Worm (Caenorhabditis elegans): ENCODE measurements around the gene del-8.
"Not testable (repeated sequence)": the region's sequence is repeated elsewhere in the genome, so short reads cannot be mapped to it uniquely, and the experiment has no call there.

Gene del-8

ce11 chrX:9622609-9623008 lies 33.4 kb downstream of the del-8 start (continued):
- TF ChIP-seq nhr-48 (tag; optimal IDR thresholded peaks at IDR 0.05) (peak; percentile 35), nhr-42 (GFP tag; IDR thresholded peaks at IDR 0.05) (no peak), lsy-2 (tag; optimal IDR thresholded peaks at IDR 0.05) (no peak), ZK337.2 (GFP tag; IDR thresholded peaks at IDR 0.05) (peak; percentile 60; the same call in 1 of the 2 replicates), daf-19 (GFP tag; conservative IDR thresholded peaks at IDR 0.05) (0 out of 2 replicates have a peak, but pooled peaks have one; percentile 24), ceh-32 (tag; optimal IDR thresholded peaks at IDR 0.05; ENCODE audit: poor library complexity) (no peak)

DNA sequence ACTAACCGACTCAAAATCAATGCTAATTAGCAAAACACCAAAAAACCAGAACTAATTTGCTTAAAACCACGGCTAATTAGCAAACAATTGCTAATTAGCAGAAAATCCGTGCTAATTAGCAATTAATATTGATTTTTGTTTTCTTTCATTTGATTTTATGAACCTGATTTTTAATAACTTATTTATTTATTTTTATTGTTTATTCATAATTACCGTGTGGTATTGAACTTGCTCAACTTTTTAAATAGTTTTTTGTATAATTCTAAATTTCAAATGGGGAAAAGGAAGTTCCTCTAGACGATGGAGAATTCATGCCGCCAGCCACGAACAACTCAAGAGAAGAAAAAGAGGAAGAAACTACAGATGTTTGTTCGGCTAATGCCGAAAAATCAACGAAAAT lies 36.6 kb downstream of the del-8 start, which contains the start of gene F34H10.1:
Gene F34H10.1, plus strand, starts transcription at position 301 of the 400 bp plus-strand sequence.
- not testable (repeated sequence) for TF ChIP-seq nhr-102 (tag; optimal IDR thresholded peaks at IDR 0.05); lir-3 (tag; optimal IDR thresholded peaks at IDR 0.05); unc-130 (GFP tag; optimal IDR thresholded peaks at IDR 0.05)

- TF ChIP-seq dmd-8 (GFP tag; IDR thresholded peaks at IDR 0.05): peak; percentile 66; the same call in 1 of the 2 replicates
- TF ChIP-seq vab-7 (GFP tag; IDR thresholded peaks at IDR 0.05): 0 out of 2 replicates have a peak, but pooled peaks have one; percentile 9
- TF ChIP-seq dmd-9 (GFP tag; IDR thresholded peaks at IDR 0.05): peak; percentile 73; the same call in 1 of the 2 replicates
- 0 out of 2 replicates have a peak, but pooled peaks have one; percentile 17 for TF ChIP-seq dmd-6 (GFP tag; IDR thresholded peaks at IDR 0.05)
- TF ChIP-seq tag-97 (GFP tag; IDR thresholded peaks at IDR 0.05): 0 out of 2 replicates have a peak, but pooled peaks have one; percentile 19
- TF ChIP-seq php-3 (GFP tag; IDR thresholded peaks at IDR 0.05): peak; percentile 53; the same call in 1 of the 2 replicates
- TF ChIP-seq mdt-29 (GFP tag; IDR thresholded peaks at IDR 0.05): 0 out of 2 replicates have a peak, but pooled peaks have one; percentile 18
Measured at ce11 chrX:9627164-9627563, 37.9 kb downstream of the del-8 start.

DNA sequence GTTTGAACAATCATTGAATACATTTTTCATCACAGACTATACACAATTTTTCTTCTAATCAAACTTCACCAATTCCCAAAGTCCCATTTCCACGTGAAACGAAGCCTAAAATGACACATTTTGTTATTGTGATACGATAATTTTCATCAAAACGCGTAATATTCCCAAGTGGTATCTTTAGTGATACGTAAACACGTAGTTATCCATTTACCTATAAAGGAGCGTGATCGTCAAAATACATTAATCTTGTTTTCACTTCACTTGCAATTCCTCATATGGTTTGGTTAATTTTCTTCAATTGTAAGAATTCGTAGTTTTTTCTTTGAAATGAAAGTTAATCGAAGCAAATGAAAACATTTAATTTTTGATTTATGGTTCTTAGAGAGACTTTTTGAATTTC lies 40.3 kb downstream of the del-8 start:
- TF ChIP-seq arid-1 (GFP tag; conservative IDR thresholded peaks at IDR 0.05): no peak
- TF ChIP-seq tag-97 (GFP tag; IDR thresholded peaks at IDR 0.05): no peak
- TF ChIP-seq T20F7.1 (GFP tag; optimal IDR thresholded peaks at IDR 0.05): no peak
- TF ChIP-seq Y75B8A.6 (GFP tag; IDR thresholded peaks at IDR 0.05): no peak
- TF ChIP-seq hmg-1.1 (GFP tag; IDR thresholded peaks at IDR 0.05): no peak
- TF ChIP-seq F26F4.8 (GFP tag; conservative IDR thresholded peaks at IDR 0.05): no peak
- no peak for TF ChIP-seq D1046.2 (GFP tag; IDR thresholded peaks at IDR 0.05)

- TF ChIP-seq cey-2 (tag; optimal IDR thresholded peaks at IDR 0.05; ENCODE audit: borderline replicate concordance, insufficient read depth) (no peak), aha-1 (tag) (peak; percentile 11)
Measured at ce11 chrX:9634925-9635324, 45.7 kb downstream of the del-8 start, which contains the start of gene F34H10.3. Gene F34H10.3 (minus strand): TSS chrX:9635025.

DNA sequence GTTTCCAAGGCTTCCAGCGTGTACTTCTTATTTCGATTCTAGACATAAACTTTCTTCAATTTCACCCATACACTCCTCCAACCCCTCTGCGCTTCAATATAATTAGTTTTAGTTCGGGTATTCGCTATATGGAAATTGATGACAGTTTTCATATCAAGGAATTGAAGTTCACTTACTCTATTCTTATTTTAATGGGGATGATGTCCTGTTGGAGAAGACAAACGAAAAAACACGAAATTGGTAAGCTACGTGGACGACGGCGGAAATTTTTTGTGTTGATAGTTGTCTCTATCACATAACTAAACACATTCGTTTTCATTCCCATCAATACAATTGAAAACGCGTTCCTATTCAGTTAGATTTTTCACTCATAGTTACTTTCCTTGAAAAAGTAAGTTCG lies 46.2 kb downstream of the del-8 start, which contains the start of gene F34H10.5:
Gene F34H10.5, plus strand, starts transcription at position 301 of the 400 bp plus-strand sequence.
- TF ChIP-seq nhr-111 (GFP tag; optimal IDR thresholded peaks at IDR 0.05) (no peak), nhr-25 (tag; optimal IDR thresholded peaks at IDR 0.05; ENCODE audit: borderline replicate concordance, insufficient read depth) (no peak), pqm-1 (tag; optimal IDR thresholded peaks at IDR 0.05) (no peak), snpc-1.2 (GFP tag; IDR thresholded peaks at IDR 0.05) (no peak), ama-1 (optimal IDR thresholded peaks at IDR 0.05) (no peak), zfp-3 (GFP tag; conservative IDR thresholded peaks at IDR 0.05) (no peak), tag-97 (GFP tag; IDR thresholded peaks at IDR 0.05) (no peak), ztf-11 (tag; optimal IDR thresholded peaks at IDR 0.05) (no peak), ZK546.5 (tag; optimal IDR thresholded peaks at IDR 0.05) (no peak), sdz-12 (GFP tag; optimal IDR thresholded peaks at IDR 0.05) (no peak), ceh-82 (tag; optimal IDR thresholded peaks at IDR 0.05) (no peak), nhr-10 (tag; optimal IDR thresholded peaks at IDR 0.05) (no peak), nhr-28 (tag; optimal IDR thresholded peaks at IDR 0.05) (no peak), Y75B8A.6 (GFP tag; IDR thresholded peaks at IDR 0.05) (no peak), madf-5 (GFP tag; IDR thresholded peaks at IDR 0.05) (no peak), nhr-41 (GFP tag; IDR thresholded peaks at IDR 0.05) (no peak), nhr-11 (tag; optimal IDR thresholded peaks at IDR 0.05) (no peak), lin-39 (tag; optimal IDR thresholded peaks at IDR 0.05) (no peak)

Measured in whole organism, L4 larva.